Fruit fly (Drosophila melanogaster) whole organism, embryonic: ENCODE measurements around the gene Fdh.

Source experiments
- CG10321 ChIP-seq: fragments of 200-800 bp; sonication (Bioruptor generic); IDR thresholded peaks from 2 replicates; pipeline ENCODE4 v1.3.6; 2022; ENCODE audit warnings: missing biosample characterization, missing genetic modification characterization
- CG12104 ChIP-seq: fragments of 200-800 bp; sonication (Bioruptor generic); optimal IDR thresholded peaks from 3 replicates; lab custom pipeline; 2016; ENCODE audit warnings: missing biosample characterization, missing genetic modification characterization
- CG13287 ChIP-seq: fragments of 200-800 bp; sonication (Bioruptor generic); IDR thresholded peaks from 2 replicates; pipeline ENCODE4 v1.3.6; 2022; ENCODE audit warnings: missing biosample characterization, missing genetic modification characterization; ENCODE audit not compliant: partially characterized antibody
- CG13424 ChIP-seq: fragments of 200-800 bp; sonication (Bioruptor generic); optimal IDR thresholded peaks from 2 replicates; lab custom pipeline; 2019; ENCODE audit warnings: missing biosample characterization, mild to moderate bottlenecking, missing genetic modification characterization, moderate library complexity
- CG15601 ChIP-seq: fragments of 200-800 bp; sonication (Bioruptor generic); optimal IDR thresholded peaks from 3 replicates; lab custom pipeline; 2019; ENCODE audit warnings: missing biosample characterization, mild to moderate bottlenecking, missing genetic modification characterization, moderate library complexity
- CG17186 ChIP-seq: fragments of 200-800 bp; sonication (Bioruptor generic); optimal IDR thresholded peaks from 3 replicates; lab custom pipeline; 2017; ENCODE audit warnings: missing biosample characterization, missing genetic modification reagents, missing genetic modification characterization
- CG17385 ChIP-seq: fragments of 200-800 bp; sonication (Bioruptor generic); optimal IDR thresholded peaks from 3 replicates; lab custom pipeline; 2018; ENCODE audit warnings: missing biosample characterization, mild to moderate bottlenecking, missing genetic modification characterization
- CG1792 ChIP-seq: fragments of 200-800 bp; sonication (Bioruptor generic); optimal IDR thresholded peaks from 2 replicates; lab custom pipeline; 2016; ENCODE audit warnings: missing biosample characterization, missing genetic modification characterization
- CG2120 ChIP-seq: fragments of 200-800 bp; sonication (Bioruptor generic); optimal IDR thresholded peaks from 3 replicates; lab custom pipeline; 2016; ENCODE audit warnings: missing biosample characterization, missing genetic modification characterization
- CG3838 ChIP-seq: fragments of 200-800 bp; sonication (Bioruptor generic); optimal IDR thresholded peaks from 3 replicates; lab custom pipeline; 2016; ENCODE audit warnings: missing biosample characterization, missing genetic modification characterization
- CG4328 ChIP-seq: fragments of 200-800 bp; sonication (Bioruptor generic); optimal IDR thresholded peaks from 3 replicates; lab custom pipeline; 2017; ENCODE audit warnings: missing biosample characterization, missing genetic modification reagents, missing genetic modification characterization
- CG6765 ChIP-seq: fragments of 200-800 bp; sonication (Bioruptor generic); optimal IDR thresholded peaks from 3 replicates; lab custom pipeline; 2017; ENCODE audit warnings: missing biosample characterization, mild to moderate bottlenecking, missing genetic modification characterization
- CG7928 ChIP-seq: fragments of 200-800 bp; sonication (Bioruptor generic); optimal IDR thresholded peaks from 2 replicates; lab custom pipeline; 2017; ENCODE audit warnings: missing biosample characterization, mild to moderate bottlenecking, missing genetic modification characterization
- CG8359 ChIP-seq: fragments of 200-800 bp; sonication (Bioruptor generic); optimal IDR thresholded peaks from 2 replicates; lab custom pipeline; 2017; ENCODE audit warnings: missing biosample characterization, mild to moderate bottlenecking, missing genetic modification characterization, borderline replicate concordance
- CG8388 ChIP-seq: fragments of 200-800 bp; sonication (Bioruptor generic); optimal IDR thresholded peaks from 2 replicates; lab custom pipeline; 2019; ENCODE audit warnings: missing biosample characterization, mild to moderate bottlenecking, missing genetic modification characterization, moderate library complexity
- CG9797 ChIP-seq: fragments of 200-800 bp; sonication (Bioruptor generic); optimal IDR thresholded peaks from 3 replicates; lab custom pipeline; 2018; ENCODE audit warnings: missing biosample characterization, mild to moderate bottlenecking, missing genetic modification characterization
- Dad ChIP-seq: fragments of 200-800 bp; sonication (Bioruptor generic); optimal IDR thresholded peaks from 3 replicates; lab custom pipeline; 2016; ENCODE audit warnings: missing biosample characterization, missing genetic modification characterization
- Fer1 ChIP-seq: fragments of 200-800 bp; sonication (Bioruptor generic); optimal IDR thresholded peaks from 2 replicates; lab custom pipeline; 2017; ENCODE audit warnings: missing biosample characterization, mild to moderate bottlenecking, missing genetic modification characterization
- HLH3B ChIP-seq: fragments of 200-800 bp; sonication (Bioruptor generic); IDR thresholded peaks from 2 replicates; pipeline ENCODE4 v1.3.6; 2022; ENCODE audit warnings: missing biosample characterization, missing genetic modification characterization
- HmgZ ChIP-seq: fragments of 200-800 bp; sonication (Bioruptor generic); optimal IDR thresholded peaks from 2 replicates; lab custom pipeline; 2018; ENCODE audit warnings: missing biosample characterization, mild to moderate bottlenecking, missing genetic modification characterization
- Hr51 ChIP-seq, 2 experiments: fragments of 200-800 bp; sonication (Bioruptor generic); optimal IDR thresholded peaks; 2 replicates in 1 of 2; 3 replicates in 1 of 2; lab custom pipeline; 2016 to 2018; ENCODE audit warnings: missing biosample characterization in 2 of 2, missing genetic modification characterization in 2 of 2, mild to moderate bottlenecking in 1 of 2, moderate library complexity in 1 of 2
- MTF-1 ChIP-seq: fragments of 200-800 bp; sonication (Bioruptor generic); optimal IDR thresholded peaks from 2 replicates; lab custom pipeline; 2018; ENCODE audit warnings: missing biosample characterization, mild to moderate bottlenecking, missing genetic modification characterization, borderline replicate concordance
- Max ChIP-seq: fragments of 200-800 bp; sonication (Bioruptor generic); optimal IDR thresholded peaks from 2 replicates; lab custom pipeline; 2016; ENCODE audit warnings: missing biosample characterization, mild to moderate bottlenecking, missing genetic modification characterization
- Meics ChIP-seq: fragments of 200-800 bp; sonication (Bioruptor generic); optimal IDR thresholded peaks from 2 replicates; lab custom pipeline; 2017; ENCODE audit warnings: missing biosample characterization, mild to moderate bottlenecking, missing genetic modification characterization
- Oli ChIP-seq: fragments of 200-800 bp; sonication (Bioruptor generic); optimal IDR thresholded peaks from 2 replicates; lab custom pipeline; 2018; ENCODE audit warnings: missing biosample characterization, mild to moderate bottlenecking, missing genetic modification characterization, moderate library complexity
- Rfx ChIP-seq: fragments of 200-800 bp; sonication (Bioruptor generic); IDR thresholded peaks from 2 replicates; pipeline ENCODE4 v1.3.6; 2022; ENCODE audit warnings: missing biosample characterization, missing genetic modification characterization
- Sox102F ChIP-seq: fragments of 200-800 bp; sonication (Bioruptor generic); optimal IDR thresholded peaks from 2 replicates; lab custom pipeline; 2018; ENCODE audit warnings: missing biosample characterization, mild to moderate bottlenecking, missing genetic modification characterization, moderate library complexity
- ac ChIP-seq: fragments of 200-800 bp; sonication (Bioruptor generic); optimal IDR thresholded peaks from 3 replicates; lab custom pipeline; 2017; ENCODE audit warnings: missing biosample characterization, mild to moderate bottlenecking, missing genetic modification characterization
- bab2 ChIP-seq: fragments of 200-800 bp; sonication (Bioruptor generic); optimal IDR thresholded peaks from 2 replicates; lab custom pipeline; 2016; ENCODE audit warnings: missing biosample characterization, missing genetic modification characterization
- caup ChIP-seq: fragments of 200-800 bp; sonication (Bioruptor generic); optimal IDR thresholded peaks from 3 replicates; lab custom pipeline; 2017; ENCODE audit warnings: missing biosample characterization, mild to moderate bottlenecking, missing genetic modification characterization, moderate library complexity; ENCODE audit not compliant: severe bottlenecking
- chm ChIP-seq: fragments of 200-800 bp; sonication (Bioruptor generic); IDR thresholded peaks from 2 replicates; pipeline ENCODE4 v1.3.6; 2022; ENCODE audit warnings: missing biosample characterization, missing genetic modification characterization
- corto ChIP-seq: fragments of 200-800 bp; sonication (Bioruptor generic); optimal IDR thresholded peaks from 2 replicates; lab custom pipeline; 2016; ENCODE audit warnings: missing biosample characterization, mild to moderate bottlenecking, missing genetic modification characterization, moderate library complexity
- dysf ChIP-seq: fragments of 200-800 bp; sonication (Bioruptor generic); IDR thresholded peaks from 3 replicates; pipeline ENCODE4 v1.3.6; 2022; ENCODE audit warnings: missing biosample characterization, missing genetic modification characterization
- ftz-f1 ChIP-seq: fragments of 200-800 bp; sonication (Bioruptor generic); optimal IDR thresholded peaks from 2 replicates; lab custom pipeline; 2016; ENCODE audit warnings: missing biosample characterization, missing genetic modification characterization
- gsb-n ChIP-seq: fragments of 200-800 bp; sonication (Bioruptor generic); optimal IDR thresholded peaks from 3 replicates; lab custom pipeline; 2018; ENCODE audit warnings: missing biosample characterization, mild to moderate bottlenecking, missing genetic modification characterization
- hbn ChIP-seq: fragments of 200-800 bp; sonication (Bioruptor generic); IDR thresholded peaks from 2 replicates; pipeline ENCODE4 v1.3.6; 2022; ENCODE audit warnings: missing biosample characterization, missing genetic modification characterization; ENCODE audit not compliant: partially characterized antibody
- lab ChIP-seq: fragments of 200-800 bp; sonication (Bioruptor generic); optimal IDR thresholded peaks from 3 replicates; lab custom pipeline; 2017; ENCODE audit warnings: missing biosample characterization, missing genetic modification characterization, mild to moderate bottlenecking, moderate library complexity, missing genetic modification reagents
- maf-S ChIP-seq: fragments of 200-800 bp; sonication (Bioruptor generic); optimal IDR thresholded peaks from 2 replicates; lab custom pipeline; 2016; ENCODE audit warnings: missing biosample characterization, missing genetic modification characterization
- pb ChIP-seq: fragments of 200-800 bp; sonication (Bioruptor generic); optimal IDR thresholded peaks from 3 replicates; lab custom pipeline; 2016; ENCODE audit warnings: missing biosample characterization, missing genetic modification characterization
- phol ChIP-seq: fragments of 200-800 bp; sonication (Bioruptor generic); optimal IDR thresholded peaks from 3 replicates; lab custom pipeline; 2018; ENCODE audit warnings: missing biosample characterization, mild to moderate bottlenecking, missing genetic modification characterization, moderate library complexity
- prd ChIP-seq, 3 experiments: fragments of >200 bp in 2 of 3; fragments of 200-800 bp in 1 of 3; sonication (Bioruptor generic) in 1 of 3; optimal IDR thresholded peaks in 2 of 3; IDR thresholded peaks in 1 of 3; 2 replicates in 2 of 3; 3 replicates in 1 of 3; pipeline versions ENCODE4 v1.3.6 to Lab custom; 2017 to 2022; ENCODE audit warnings: missing biosample characterization in 1 of 3, missing genetic modification characterization in 1 of 3
- rib ChIP-seq: fragments of 200-800 bp; sonication (Bioruptor generic); IDR thresholded peaks from 2 replicates; pipeline ENCODE4 v1.3.6; 2022; ENCODE audit warnings: missing biosample characterization, missing genetic modification characterization
- ro ChIP-seq: fragments of 200-800 bp; sonication (Bioruptor generic); IDR thresholded peaks from 2 replicates; pipeline ENCODE4 v1.3.6; 2022; ENCODE audit warnings: missing biosample characterization, missing genetic modification characterization
- tin ChIP-seq: fragments of 200-800 bp; sonication (Bioruptor generic); optimal IDR thresholded peaks from 3 replicates; lab custom pipeline; 2016; ENCODE audit warnings: missing biosample characterization, missing genetic modification characterization
- trem ChIP-seq: fragments of 200-800 bp; optimal IDR thresholded peaks from 3 replicates; lab custom pipeline; 2019; ENCODE audit warnings: missing biosample characterization, mild to moderate bottlenecking, missing genetic modification characterization, moderate library complexity
- vvl ChIP-seq: fragments of 200-800 bp; sonication (Bioruptor generic); IDR thresholded peaks from 2 replicates; pipeline ENCODE4 v1.3.6; 2022; ENCODE audit warnings: missing biosample characterization, missing genetic modification characterization
- zen ChIP-seq: fragments of 200-800 bp; sonication (Bioruptor generic); optimal IDR thresholded peaks from 3 replicates; lab custom pipeline; 2018; ENCODE audit warnings: missing biosample characterization, mild to moderate bottlenecking, missing genetic modification characterization, moderate library complexity

Fdh gene

DNA sequence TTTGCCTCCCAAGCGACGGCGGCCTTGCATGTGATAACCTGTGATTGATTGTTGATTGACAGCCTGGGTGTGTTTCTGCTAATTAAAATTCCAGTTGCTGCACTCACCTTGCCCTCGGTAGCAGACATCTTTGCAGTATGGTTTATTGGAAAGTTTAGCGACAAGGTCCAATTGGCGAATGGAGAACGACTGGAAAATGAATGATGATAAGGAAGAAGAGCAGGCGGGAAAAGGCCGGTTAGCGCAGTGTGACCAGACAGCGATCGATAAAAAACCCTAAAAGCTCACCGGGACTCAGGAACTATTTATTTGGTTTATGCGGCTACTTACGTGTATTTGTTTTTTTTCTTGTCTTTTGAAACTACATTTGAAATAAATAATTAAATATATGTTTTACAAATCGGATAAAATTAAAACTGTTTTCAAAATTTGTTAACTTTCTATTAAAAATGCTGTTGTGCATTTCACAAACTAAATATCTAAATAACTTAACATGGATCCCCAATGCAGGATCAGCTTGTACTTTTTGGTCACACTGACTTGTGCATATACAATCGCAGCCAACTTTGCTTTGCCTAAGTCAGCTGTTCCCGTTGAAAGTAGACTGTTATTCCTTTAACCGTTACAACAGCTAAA lies at the start of gene Fdh (continued):
- no peak for TF ChIP-seq ac
- TF ChIP-seq CG9797 (GFP tag; lab: Kevin White, UChicago): peak; percentile 75
- TF ChIP-seq ro: no peak
- peak; percentile 43 for TF ChIP-seq gsb-n
- TF ChIP-seq CG6765: peak; percentile 22
- peak; percentile 76 for TF ChIP-seq trem (tag; lab: Kevin White, UChicago)
- peak; percentile 62 for TF ChIP-seq Meics (GFP tag; lab: Kevin White, UChicago)
- peak; percentile 51 for TF ChIP-seq Fer1
- TF ChIP-seq bab2: peak; percentile 55
- TF ChIP-seq Max: peak; percentile 45
- peak; percentile 61 for TF ChIP-seq CG8388 (GFP tag; lab: Kevin White, UChicago)
- peak; percentile 46 for TF ChIP-seq CG2120
- TF ChIP-seq CG15601 (tag; lab: Kevin White, UChicago): peak; percentile 69
- TF ChIP-seq Sox102F (GFP tag; lab: Kevin White, UChicago): peak; percentile 41
- no peak for TF ChIP-seq CG3838 (GFP tag; lab: Kevin White, UChicago)
- TF ChIP-seq phol: peak; percentile 78
- TF ChIP-seq ftz-f1 (GFP tag; lab: Kevin White, UChicago): peak; percentile 55
- peak; percentile 72 for TF ChIP-seq lab (GFP tag; lab: Kevin White, UChicago)
- no peak for TF ChIP-seq CG7928 (GFP tag; lab: Kevin White, UChicago)
- TF ChIP-seq prd (optimal IDR thresholded peaks at IDR 0.05; lab: Kevin White, UChicago): no peak
- TF ChIP-seq prd (GFP tag; IDR thresholded peaks at IDR 0.05; lab: Robert Waterston, UW): 0 out of 3 replicates have a peak, but pooled peaks have one; percentile 16
- peak; percentile 37; the same call in 1 of the 2 replicates for TF ChIP-seq HLH3B (GFP tag; lab: Robert Waterston, UW)
- no peak for TF ChIP-seq maf-S (GFP tag; lab: Kevin White, UChicago)
- 0 out of 2 replicates have a peak, but pooled peaks have one; percentile 35 for TF ChIP-seq chm (GFP tag; lab: Robert Waterston, UW)
- peak; percentile 24 for TF ChIP-seq caup (GFP tag; lab: Kevin White, UChicago)
- no peak for TF ChIP-seq pb (GFP tag; lab: Kevin White, UChicago)
- TF ChIP-seq CG4328: peak; percentile 51
- peak; percentile 48 for TF ChIP-seq CG17186 (GFP tag; lab: Kevin White, UChicago)
- TF ChIP-seq hbn (GFP tag; lab: Robert Waterston, UW): no peak
- peak; percentile 63 for TF ChIP-seq CG17385 (GFP tag; lab: Kevin White, UChicago)
- peak; percentile 24 for TF ChIP-seq Oli (tag; lab: Kevin White, UChicago)
- TF ChIP-seq rib: no peak
- peak; percentile 73 for TF ChIP-seq CG13424
- peak; percentile 53; the same call in 2 of the 3 replicates for TF ChIP-seq dysf
- peak; percentile 10 for TF ChIP-seq CG1792 (GFP tag; lab: Kevin White, UChicago)
- TF ChIP-seq CG12104: peak; percentile 57
- no peak for TF ChIP-seq CG10321
- no peak for TF ChIP-seq CG8359 (GFP tag; lab: Kevin White, UChicago)
- TF ChIP-seq tin (GFP tag; lab: Kevin White, UChicago): peak; percentile 55
- TF ChIP-seq CG13287 (GFP tag; lab: Robert Waterston, UW): peak; percentile 13; the same call in 1 of the 2 replicates
- TF ChIP-seq Hr51 (GFP tag; optimal IDR thresholded peaks at IDR 0.05; lab: Kevin White, UChicago): peak in 1 of 2 experiments; percentile 68
- peak; percentile 36; the same call in 1 of the 2 replicates for TF ChIP-seq Rfx (GFP tag; lab: Robert Waterston, UW)
- TF ChIP-seq Dad: no peak
- peak; percentile 43 for TF ChIP-seq zen
- TF ChIP-seq vvl: peak; percentile 43
- peak; percentile 1 for TF ChIP-seq HmgZ (tag; lab: Kevin White, UChicago)
- peak; percentile 5 for TF ChIP-seq corto (GFP tag; lab: Kevin White, UChicago)
- TF ChIP-seq MTF-1 (GFP tag; lab: Kevin White, UChicago): peak; percentile 30
